Fruit fly (Drosophila melanogaster) whole organism, embryonic: ENCODE measurements around the gene Papss.
A peak's percentile ranks its signal among the peaks of the same experiment; 100 is the strongest.

Experiments
- Bdp1 ChIP-seq: fragments of 200-800 bp; sonication (Bioruptor generic); optimal IDR thresholded peaks from 3 replicates; lab custom pipeline; 2016; ENCODE audit warnings: missing biosample characterization, missing genetic modification characterization
- CG10274 ChIP-seq: fragments of 200-800 bp; sonication (Bioruptor generic); optimal IDR thresholded peaks from 3 replicates; lab custom pipeline; 2017; ENCODE audit warnings: missing biosample characterization, mild to moderate bottlenecking, missing genetic modification characterization
- CG10366 ChIP-seq: fragments of 200-800 bp; sonication (Bioruptor generic); IDR thresholded peaks from 2 replicates; pipeline ENCODE4 v1.3.6; 2022; ENCODE audit warnings: missing biosample characterization, missing genetic modification characterization
- CG10959 ChIP-seq: fragments of 200-800 bp; sonication (Bioruptor generic); IDR thresholded peaks from 2 replicates; pipeline ENCODE4 v1.3.6; 2022; ENCODE audit warnings: missing biosample characterization, missing genetic modification characterization
- CG12769 ChIP-seq: fragments of 200-800 bp; sonication (Bioruptor generic); optimal IDR thresholded peaks from 2 replicates; lab custom pipeline; 2019; ENCODE audit warnings: missing biosample characterization, mild to moderate bottlenecking, missing genetic modification characterization, moderate library complexity
- CG14014 ChIP-seq: fragments of 200-800 bp; sonication (Bioruptor generic); IDR thresholded peaks from 2 replicates; pipeline ENCODE4 v1.3.6; 2022; ENCODE audit warnings: missing biosample characterization, missing genetic modification characterization
- CG14860 ChIP-seq: fragments of 200-800 bp; sonication (Bioruptor generic); IDR thresholded peaks from 3 replicates; pipeline ENCODE4 v1.3.6; 2022; ENCODE audit warnings: missing biosample characterization, missing genetic modification characterization; ENCODE audit not compliant: partially characterized antibody
- CG15479 ChIP-seq: fragments of 200-800 bp; sonication (Bioruptor generic); optimal IDR thresholded peaks from 3 replicates; lab custom pipeline; 2019; ENCODE audit warnings: missing biosample characterization, mild to moderate bottlenecking, missing genetic modification characterization, moderate library complexity
- CG1603 ChIP-seq: fragments of 200-800 bp; sonication (Bioruptor generic); optimal IDR thresholded peaks from 2 replicates; lab custom pipeline; 2019; ENCODE audit warnings: missing biosample characterization, mild to moderate bottlenecking, missing genetic modification characterization, moderate library complexity
- CG17328 ChIP-seq: fragments of 200-800 bp; sonication (Bioruptor generic); IDR thresholded peaks from 2 replicates; pipeline ENCODE4 v1.3.6; 2022; ENCODE audit warnings: missing biosample characterization, missing genetic modification characterization
- CG17385 ChIP-seq: fragments of 200-800 bp; sonication (Bioruptor generic); optimal IDR thresholded peaks from 3 replicates; lab custom pipeline; 2018; ENCODE audit warnings: missing biosample characterization, mild to moderate bottlenecking, missing genetic modification characterization
- CG1832 ChIP-seq: fragments of 200-800 bp; sonication (Bioruptor generic); optimal IDR thresholded peaks from 2 replicates; lab custom pipeline; 2017; ENCODE audit warnings: missing biosample characterization, mild to moderate bottlenecking, missing genetic modification characterization, inconsistent platforms
- CG2889 ChIP-seq: fragments of 200-800 bp; sonication (Bioruptor generic); IDR thresholded peaks from 3 replicates; pipeline ENCODE4 v1.3.6; 2022; ENCODE audit warnings: missing biosample characterization, missing genetic modification characterization
- CG34422 ChIP-seq: fragments of 200-800 bp; sonication (Bioruptor generic); IDR thresholded peaks from 3 replicates; pipeline ENCODE4 v1.3.6; 2022; ENCODE audit warnings: missing biosample characterization, missing genetic modification characterization
- CG4424 ChIP-seq: fragments of 200-800 bp; sonication (Bioruptor generic); optimal IDR thresholded peaks from 3 replicates; lab custom pipeline; 2016; ENCODE audit warnings: missing biosample characterization, missing genetic modification characterization
- CG5245 ChIP-seq: fragments of 200-800 bp; sonication (Bioruptor generic); optimal IDR thresholded peaks from 3 replicates; lab custom pipeline; 2016; ENCODE audit warnings: missing biosample characterization, missing genetic modification characterization
- CG6791 ChIP-seq: fragments of 200-800 bp; sonication (Bioruptor generic); IDR thresholded peaks from 3 replicates; pipeline ENCODE4 v1.3.6; 2022; ENCODE audit warnings: missing biosample characterization, missing genetic modification characterization; ENCODE audit not compliant: partially characterized antibody
- CG7987 ChIP-seq: fragments of 200-800 bp; sonication (Bioruptor generic); optimal IDR thresholded peaks from 2 replicates; lab custom pipeline; 2018; ENCODE audit warnings: missing biosample characterization, mild to moderate bottlenecking, missing genetic modification characterization, moderate library complexity
- CG8281 ChIP-seq: fragments of 200-800 bp; sonication (Bioruptor generic); optimal IDR thresholded peaks from 2 replicates; lab custom pipeline; 2018; ENCODE audit warnings: missing biosample characterization, mild to moderate bottlenecking, missing genetic modification characterization, moderate library complexity
- CG9817 ChIP-seq: fragments of 200-800 bp; sonication (Bioruptor generic); optimal IDR thresholded peaks from 2 replicates; lab custom pipeline; 2018; ENCODE audit warnings: missing biosample characterization, mild to moderate bottlenecking, missing genetic modification characterization, moderate library complexity
- CTCF ChIP-seq: fragments of 200-800 bp; sonication (Bioruptor generic); optimal IDR thresholded peaks from 2 replicates; lab custom pipeline; 2017; ENCODE audit warnings: missing biosample characterization, mild to moderate bottlenecking, missing genetic modification characterization, moderate library complexity
- Dip2 ChIP-seq: fragments of 200-800 bp; sonication (Bioruptor generic); IDR thresholded peaks from 2 replicates; pipeline ENCODE4 v1.3.6; 2022; ENCODE audit warnings: missing biosample characterization, missing genetic modification characterization
- E2f1 ChIP-seq: fragments of 200-800 bp; sonication (Bioruptor generic); IDR thresholded peaks from 2 replicates; pipeline ENCODE4 v1.3.6; 2022; ENCODE audit warnings: missing biosample characterization, missing genetic modification characterization
- Eip74EF ChIP-seq, 2 experiments: fragments of 200-800 bp in 1 of 2; fragments of >200 bp in 1 of 2; sonication (Bioruptor generic) in 1 of 2; optimal IDR thresholded peaks; 2 replicates each; lab custom pipeline; 2017 to 2019; ENCODE audit warnings: missing biosample characterization in 2 of 2, missing genetic modification characterization in 2 of 2, mild to moderate bottlenecking in 1 of 2, moderate library complexity in 1 of 2
- GATAe ChIP-seq: fragments of 200-800 bp; sonication (Bioruptor generic); conservative IDR thresholded peaks from 2 replicates; pipeline ENCODE4 v1.3.6; 2022; ENCODE audit warnings: missing biosample characterization, missing genetic modification characterization
- H2.0 ChIP-seq: fragments of 200-800 bp; sonication (Bioruptor generic); IDR thresholded peaks from 2 replicates; pipeline ENCODE4 v1.3.6; 2022; ENCODE audit warnings: missing biosample characterization, missing genetic modification characterization
- Med ChIP-seq: fragments of 200-800 bp; sonication (Bioruptor generic); peaks from one replicate; lab custom pipeline; 2016; ENCODE audit warnings: missing biosample characterization, missing genetic modification characterization, mild to moderate bottlenecking, inconsistent platforms, moderate library complexity
- Rfx ChIP-seq: fragments of 200-800 bp; sonication (Bioruptor generic); IDR thresholded peaks from 2 replicates; pipeline ENCODE4 v1.3.6; 2022; ENCODE audit warnings: missing biosample characterization, missing genetic modification characterization
- Six4 ChIP-seq: fragments of 200-800 bp; sonication (Bioruptor generic); optimal IDR thresholded peaks from 2 replicates; lab custom pipeline; 2016; ENCODE audit warnings: missing biosample characterization, missing genetic modification characterization
- Sry-δ ChIP-seq: fragments of 200-800 bp; sonication (Bioruptor generic); optimal IDR thresholded peaks from 2 replicates; lab custom pipeline; 2016; ENCODE audit warnings: missing biosample characterization, missing genetic modification characterization
- YL-1 ChIP-seq: fragments of 200-800 bp; sonication (Bioruptor generic); optimal IDR thresholded peaks from 3 replicates; lab custom pipeline; 2017; ENCODE audit warnings: missing biosample characterization, mild to moderate bottlenecking, missing genetic modification characterization
- abd-A ChIP-seq: fragments of 200-800 bp; sonication (Bioruptor generic); optimal IDR thresholded peaks from 3 replicates; lab custom pipeline; 2019; ENCODE audit warnings: missing biosample characterization, mild to moderate bottlenecking, missing genetic modification characterization, moderate library complexity
- chinmo ChIP-seq: fragments of 200-800 bp; sonication (Bioruptor generic); IDR thresholded peaks from 4 replicates; pipeline ENCODE4 v1.3.6; 2022; ENCODE audit warnings: missing biosample characterization, missing genetic modification characterization; ENCODE audit not compliant: partially characterized antibody
- crp ChIP-seq, 2 experiments: fragments of 200-800 bp; sonication (Bioruptor generic); optimal IDR thresholded peaks; 2 replicates in 1 of 2; 3 replicates in 1 of 2; lab custom pipeline; 2017; ENCODE audit warnings: missing biosample characterization in 2 of 2, missing genetic modification characterization in 2 of 2, mild to moderate bottlenecking in 1 of 2, moderate library complexity in 1 of 2
- fd64A ChIP-seq: fragments of 200-800 bp; sonication (Bioruptor generic); optimal IDR thresholded peaks from 3 replicates; lab custom pipeline; 2018; ENCODE audit warnings: missing biosample characterization, mild to moderate bottlenecking, missing genetic modification characterization
- gcm ChIP-seq: fragments of 200-800 bp; sonication (Bioruptor generic); optimal IDR thresholded peaks from 2 replicates; lab custom pipeline; 2019; ENCODE audit warnings: missing biosample characterization, mild to moderate bottlenecking, missing genetic modification characterization, moderate library complexity
- hkb ChIP-seq, 2 experiments: fragments of 200-800 bp in 1 of 2; fragments of >200 bp in 1 of 2; sonication (Bioruptor generic) in 1 of 2; IDR thresholded peaks in 1 of 2; optimal IDR thresholded peaks in 1 of 2; 2 replicates each; pipeline versions ENCODE4 v1.3.6 to Lab custom; 2017 to 2022; ENCODE audit warnings: missing biosample characterization in 1 of 2, missing genetic modification characterization in 1 of 2
- kah ChIP-seq: fragments of 200-800 bp; sonication (Bioruptor generic); optimal IDR thresholded peaks from 2 replicates; lab custom pipeline; 2018; ENCODE audit warnings: missing biosample characterization, mild to moderate bottlenecking, missing genetic modification characterization
- kni ChIP-seq: fragments of 200-800 bp; sonication (Bioruptor generic); optimal IDR thresholded peaks from 3 replicates; lab custom pipeline; 2017; ENCODE audit warnings: mild to moderate bottlenecking, missing biosample characterization, missing genetic modification reagents, missing genetic modification characterization
- mirr ChIP-seq: fragments of 200-800 bp; sonication (Bioruptor generic); optimal IDR thresholded peaks from 3 replicates; lab custom pipeline; 2018; ENCODE audit warnings: missing biosample characterization, mild to moderate bottlenecking, missing genetic modification characterization
- pros ChIP-seq: fragments of 200-800 bp; sonication (Bioruptor generic); optimal IDR thresholded peaks from 3 replicates; lab custom pipeline; 2019; ENCODE audit warnings: missing biosample characterization, mild to moderate bottlenecking, missing genetic modification characterization, moderate library complexity
- pum ChIP-seq: fragments of 200-800 bp; sonication (Bioruptor generic); optimal IDR thresholded peaks from 2 replicates; lab custom pipeline; 2016; ENCODE audit warnings: missing biosample characterization, missing genetic modification characterization
- sd ChIP-seq: fragments of 200-800 bp; sonication (Bioruptor generic); optimal IDR thresholded peaks from 3 replicates; lab custom pipeline; 2018; ENCODE audit warnings: missing biosample characterization, mild to moderate bottlenecking, missing genetic modification characterization, moderate library complexity
- stwl ChIP-seq: fragments of 200-800 bp; sonication (Bioruptor generic); optimal IDR thresholded peaks from 3 replicates; lab custom pipeline; 2018; ENCODE audit warnings: missing biosample characterization, mild to moderate bottlenecking, missing genetic modification characterization, moderate library complexity
- sug ChIP-seq: fragments of 200-800 bp; optimal IDR thresholded peaks from 2 replicates; lab custom pipeline; 2019; ENCODE audit warnings: missing biosample characterization, mild to moderate bottlenecking, missing genetic modification characterization, moderate library complexity
- tll ChIP-seq, 2 experiments: fragments of 200-800 bp in 1 of 2; fragments of >200 bp in 1 of 2; sonication (Bioruptor generic) in 1 of 2; optimal IDR thresholded peaks; 2 replicates each; lab custom pipeline; 2017 to 2019; ENCODE audit warnings: missing biosample characterization in 2 of 2, missing genetic modification characterization in 2 of 2, mild to moderate bottlenecking in 1 of 2, moderate library complexity in 1 of 2
- trem ChIP-seq: fragments of 200-800 bp; optimal IDR thresholded peaks from 3 replicates; lab custom pipeline; 2019; ENCODE audit warnings: missing biosample characterization, mild to moderate bottlenecking, missing genetic modification characterization, moderate library complexity
- twi ChIP-seq: fragments of 200-800 bp; optimal IDR thresholded peaks from 2 replicates; lab custom pipeline; 2019; ENCODE audit warnings: missing biosample characterization, mild to moderate bottlenecking, missing genetic modification characterization, moderate library complexity
- zfh1 ChIP-seq: fragments of 200-800 bp; sonication (Bioruptor generic); IDR thresholded peaks from 3 replicates; pipeline ENCODE4 v1.3.6; 2022; ENCODE audit warnings: missing biosample characterization, missing genetic modification characterization

The Papss gene

dm6 chr3L:19899308-19899927, 54.3 kb downstream of the Papss start (continued):
- TF ChIP-seq CG10274 (GFP tag; lab: Kevin White, UChicago) (no peak), mirr (peak; percentile 14), gcm (peak; percentile 10), sug (tag; lab: Kevin White, UChicago) (peak; percentile 5), crp (GFP tag; optimal IDR thresholded peaks at IDR 0.05; lab: Kevin White, UChicago) (peak in 1 of 2 experiments; percentile 49), CG17385 (GFP tag; lab: Kevin White, UChicago) (peak; percentile 73), pum (GFP tag; lab: Kevin White, UChicago) (no peak), CG10366 (GFP tag; lab: Robert Waterston, UW) (no peak), CG15479 (peak; percentile 90), CG1832 (GFP tag; lab: Kevin White, UChicago) (no peak), CG7987 (GFP tag; lab: Kevin White, UChicago) (peak; percentile 55), chinmo (GFP tag; lab: Robert Waterston, UW) (0 out of 4 replicates have a peak, but pooled peaks have one; percentile 64), sd (tag; lab: Kevin White, UChicago) (peak; percentile 68), CG4424 (peak; percentile 13), CG6791 (no peak), CG17328 (GFP tag; lab: Robert Waterston, UW) (0 out of 2 replicates have a peak, but pooled peaks have one; percentile 23), Sry-δ (peak; percentile 47), CG34422 (no peak), CTCF (GFP tag; lab: Kevin White, UChicago) (no peak), kah (GFP tag; lab: Kevin White, UChicago) (no peak), CG2889 (GFP tag; lab: Robert Waterston, UW) (no peak), pros (GFP tag; lab: Kevin White, UChicago) (peak; percentile 97), CG14014 (no peak), GATAe (GFP tag; lab: Robert Waterston, UW) (no peak), H2.0 (GFP tag; lab: Robert Waterston, UW) (no peak), trem (tag; lab: Kevin White, UChicago) (peak; percentile 54), CG14860 (no peak), Six4 (GFP tag; lab: Kevin White, UChicago) (no peak), CG12769 (peak; percentile 44), hkb (optimal IDR thresholded peaks at IDR 0.05; lab: Kevin White, UChicago) (no peak), hkb (GFP tag; IDR thresholded peaks at IDR 0.05; lab: Robert Waterston, UW) (0 out of 2 replicates have a peak, but pooled peaks have one; percentile 12), twi (tag; lab: Kevin White, UChicago) (peak; percentile 89), CG5245 (GFP tag; lab: Kevin White, UChicago) (no peak), Med (peak; percentile 21), abd-A (tag; lab: Kevin White, UChicago) (peak; percentile 22), CG9817 (tag; lab: Kevin White, UChicago) (no peak), CG1603 (tag; lab: Kevin White, UChicago) (peak; percentile 10), Dip2 (GFP tag; lab: Robert Waterston, UW) (no peak), Rfx (GFP tag; lab: Robert Waterston, UW) (no peak), E2f1 (GFP tag; lab: Robert Waterston, UW) (no peak), Eip74EF (GFP tag; optimal IDR thresholded peaks at IDR 0.05; lab: Kevin White, UChicago) (peak in 1 of 2 experiments; percentile 23), kni (GFP tag; lab: Kevin White, UChicago) (peak; percentile 96), zfh1 (0 out of 3 replicates have a peak, but pooled peaks have one; percentile 36), tll (GFP tag; optimal IDR thresholded peaks at IDR 0.05; lab: Kevin White, UChicago) (no peak), CG8281 (tag; lab: Kevin White, UChicago) (no peak), CG10959 (GFP tag; lab: Robert Waterston, UW) (no peak), Bdp1 (GFP tag; lab: Kevin White, UChicago) (no peak), stwl (peak; percentile 97), fd64A (peak; percentile 53), YL-1 (GFP tag; lab: Kevin White, UChicago) (no peak)
